Fruit fly (Drosophila melanogaster) whole organism, embryonic: ENCODE measurements around the gene CG6443.

ENCODE experiments used
- CG10654 ChIP-seq: fragments of 200-800 bp; sonication (Bioruptor generic); optimal IDR thresholded peaks from 2 replicates; lab custom pipeline; 2016; ENCODE audit warnings: missing biosample characterization, missing genetic modification characterization
- CG11398 ChIP-seq: fragments of 200-800 bp; sonication (Bioruptor generic); optimal IDR thresholded peaks from 2 replicates; lab custom pipeline; 2016; ENCODE audit warnings: missing biosample characterization, missing genetic modification characterization
- CG12391 ChIP-seq: fragments of 200-800 bp; sonication (Bioruptor generic); optimal IDR thresholded peaks from 3 replicates; lab custom pipeline; 2018; ENCODE audit warnings: missing biosample characterization, mild to moderate bottlenecking, missing genetic modification characterization, moderate library complexity
- CG13296 ChIP-seq: fragments of 200-800 bp; sonication (Bioruptor generic); optimal IDR thresholded peaks from 3 replicates; lab custom pipeline; 2018; ENCODE audit warnings: missing biosample characterization, mild to moderate bottlenecking, missing genetic modification characterization
- CG15011 ChIP-seq: fragments of 200-800 bp; sonication (Bioruptor generic); optimal IDR thresholded peaks from 3 replicates; lab custom pipeline; 2018; ENCODE audit warnings: missing biosample characterization, mild to moderate bottlenecking, missing genetic modification characterization
- CG1602 ChIP-seq: fragments of 200-800 bp; sonication (Bioruptor generic); optimal IDR thresholded peaks from 3 replicates; lab custom pipeline; 2016; ENCODE audit warnings: missing biosample characterization, missing genetic modification characterization
- CG17612 ChIP-seq: fragments of 200-800 bp; sonication (Bioruptor generic); IDR thresholded peaks from 2 replicates; pipeline ENCODE4 v1.3.6; 2022; ENCODE audit warnings: missing biosample characterization, missing genetic modification characterization
- CG31365 ChIP-seq: fragments of 200-800 bp; sonication (Bioruptor generic); optimal IDR thresholded peaks from 2 replicates; lab custom pipeline; 2018; ENCODE audit warnings: missing biosample characterization, mild to moderate bottlenecking, missing genetic modification characterization
- CG31441 ChIP-seq: fragments of 200-800 bp; sonication (Bioruptor generic); IDR thresholded peaks from 2 replicates; pipeline ENCODE4 v1.3.6; 2022; ENCODE audit warnings: missing biosample characterization, missing genetic modification characterization
- CG34224 ChIP-seq: fragments of 200-800 bp; sonication (Bioruptor generic); IDR thresholded peaks from 3 replicates; pipeline ENCODE4 v1.3.6; 2022; ENCODE audit warnings: missing biosample characterization, missing genetic modification characterization; ENCODE audit not compliant: partially characterized antibody
- CG3726 ChIP-seq: fragments of 200-800 bp; sonication (Bioruptor generic); IDR thresholded peaks from 3 replicates; pipeline ENCODE4, ENCODE4 v1.3.6; 2022; ENCODE audit warnings: missing biosample characterization, missing genetic modification characterization
- CG4854 ChIP-seq: fragments of 200-800 bp; sonication (Bioruptor generic); optimal IDR thresholded peaks from 2 replicates; lab custom pipeline; 2016; ENCODE audit warnings: missing biosample characterization, missing genetic modification characterization, inconsistent platforms
- CG7745 ChIP-seq: fragments of 200-800 bp; sonication (Bioruptor generic); optimal IDR thresholded peaks from 2 replicates; lab custom pipeline; 2018; ENCODE audit warnings: missing biosample characterization, mild to moderate bottlenecking, missing genetic modification characterization, moderate library complexity
- CG8765 ChIP-seq: fragments of 200-800 bp; sonication (Bioruptor generic); IDR thresholded peaks from 2 replicates; pipeline ENCODE4 v1.3.6; 2022; ENCODE audit warnings: missing biosample characterization, missing genetic modification characterization
- CG9727 ChIP-seq: fragments of 200-800 bp; sonication (Bioruptor generic); optimal IDR thresholded peaks from 3 replicates; lab custom pipeline; 2017; ENCODE audit warnings: missing biosample characterization, mild to moderate bottlenecking, missing genetic modification characterization
- CG9797 ChIP-seq: fragments of 200-800 bp; sonication (Bioruptor generic); optimal IDR thresholded peaks from 3 replicates; lab custom pipeline; 2018; ENCODE audit warnings: missing biosample characterization, mild to moderate bottlenecking, missing genetic modification characterization
- CG9817 ChIP-seq: fragments of 200-800 bp; sonication (Bioruptor generic); optimal IDR thresholded peaks from 2 replicates; lab custom pipeline; 2018; ENCODE audit warnings: missing biosample characterization, mild to moderate bottlenecking, missing genetic modification characterization, moderate library complexity
- CG9876 ChIP-seq: fragments of 200-800 bp; sonication (Bioruptor generic); optimal IDR thresholded peaks from 2 replicates; lab custom pipeline; 2016; ENCODE audit warnings: missing biosample characterization, missing genetic modification characterization
- CHES-1-like ChIP-seq: fragments of 200-800 bp; sonication (Bioruptor generic); optimal IDR thresholded peaks from 2 replicates; lab custom pipeline; 2016; ENCODE audit warnings: missing biosample characterization, missing genetic modification characterization
- Dip2 ChIP-seq: fragments of 200-800 bp; sonication (Bioruptor generic); IDR thresholded peaks from 2 replicates; pipeline ENCODE4 v1.3.6; 2022; ENCODE audit warnings: missing biosample characterization, missing genetic modification characterization
- E2f1 ChIP-seq: fragments of 200-800 bp; sonication (Bioruptor generic); IDR thresholded peaks from 2 replicates; pipeline ENCODE4 v1.3.6; 2022; ENCODE audit warnings: missing biosample characterization, missing genetic modification characterization
- ERR ChIP-seq: fragments of 200-800 bp; sonication (Bioruptor generic); optimal IDR thresholded peaks from 2 replicates; lab custom pipeline; 2016; ENCODE audit warnings: missing biosample characterization, missing genetic modification characterization
- Elba2 ChIP-seq: fragments of 200-800 bp; sonication (Bioruptor generic); optimal IDR thresholded peaks from 3 replicates; lab custom pipeline; 2016; ENCODE audit warnings: missing biosample characterization, missing genetic modification characterization
- Fer3 ChIP-seq: fragments of 200-800 bp; sonication (Bioruptor generic); optimal IDR thresholded peaks from 2 replicates; lab custom pipeline; 2018; ENCODE audit warnings: missing biosample characterization, mild to moderate bottlenecking, missing genetic modification characterization, moderate library complexity
- Gug ChIP-seq: fragments of 200-800 bp; sonication (Bioruptor generic); IDR thresholded peaks from 4 replicates; pipeline ENCODE4 v1.3.6; 2022; ENCODE audit warnings: missing biosample characterization, missing genetic modification characterization
- H15 ChIP-seq: fragments of 200-800 bp; sonication (Bioruptor generic); IDR thresholded peaks from 3 replicates; pipeline ENCODE4 v1.3.6; 2022; ENCODE audit warnings: missing biosample characterization, missing genetic modification characterization
- Hr78 ChIP-seq, 2 experiments: fragments of 200-800 bp in 1 of 2; fragments of >200 bp in 1 of 2; sonication (Bioruptor generic) in 1 of 2; optimal IDR thresholded peaks; 2 replicates each; lab custom pipeline; 2017 to 2019; ENCODE audit warnings: missing biosample characterization in 2 of 2, missing genetic modification characterization in 2 of 2, mild to moderate bottlenecking in 1 of 2, moderate library complexity in 1 of 2
- Lhr ChIP-seq: fragments of 200-800 bp; sonication (Bioruptor generic); optimal IDR thresholded peaks from 3 replicates; lab custom pipeline; 2017; ENCODE audit warnings: mild to moderate bottlenecking, missing biosample characterization, missing genetic modification reagents, missing genetic modification characterization
- MBD-R2 ChIP-seq: fragments of 200-800 bp; sonication (Bioruptor generic); IDR thresholded peaks from 2 replicates; pipeline ENCODE4 v1.3.6; 2022; ENCODE audit warnings: missing biosample characterization, missing genetic modification characterization
- Meics ChIP-seq: fragments of 200-800 bp; sonication (Bioruptor generic); optimal IDR thresholded peaks from 2 replicates; lab custom pipeline; 2017; ENCODE audit warnings: missing biosample characterization, mild to moderate bottlenecking, missing genetic modification characterization
- NFAT ChIP-seq: fragments of 200-800 bp; sonication (Bioruptor generic); IDR thresholded peaks from 2 replicates; pipeline ENCODE4 v1.3.6; 2022; ENCODE audit warnings: missing biosample characterization, missing genetic modification characterization
- Optix ChIP-seq: fragments of 200-800 bp; sonication (Bioruptor generic); IDR thresholded peaks from 3 replicates; pipeline ENCODE4 v1.3.6; 2022; ENCODE audit warnings: missing biosample characterization, missing genetic modification characterization
- Rfx ChIP-seq: fragments of 200-800 bp; sonication (Bioruptor generic); IDR thresholded peaks from 2 replicates; pipeline ENCODE4 v1.3.6; 2022; ENCODE audit warnings: missing biosample characterization, missing genetic modification characterization
- Sox100B ChIP-seq: fragments of 200-800 bp; sonication (Bioruptor generic); optimal IDR thresholded peaks from 3 replicates; lab custom pipeline; 2018; ENCODE audit warnings: missing biosample characterization, mild to moderate bottlenecking, missing genetic modification characterization
- Sry-β ChIP-seq: fragments of 200-800 bp; sonication (Bioruptor generic); optimal IDR thresholded peaks from 2 replicates; lab custom pipeline; 2018; ENCODE audit warnings: missing biosample characterization, mild to moderate bottlenecking, missing genetic modification characterization, moderate library complexity
- Sry-δ ChIP-seq: fragments of 200-800 bp; sonication (Bioruptor generic); optimal IDR thresholded peaks from 2 replicates; lab custom pipeline; 2016; ENCODE audit warnings: missing biosample characterization, missing genetic modification characterization
- Stat92E ChIP-seq, 3 experiments: fragments of >200 bp in 2 of 3; fragments of 200-800 bp in 1 of 3; sonication (Bioruptor generic) in 1 of 3; optimal IDR thresholded peaks; 2 replicates each; lab custom pipeline; 2017 to 2019; ENCODE audit warnings: missing biosample characterization in 3 of 3, missing genetic modification characterization in 3 of 3, mild to moderate bottlenecking in 1 of 3, moderate library complexity in 1 of 3
- Taf1 ChIP-seq: fragments of 200-800 bp; sonication (Bioruptor generic); IDR thresholded peaks from 2 replicates; pipeline ENCODE4 v1.3.6; 2022; ENCODE audit warnings: missing biosample characterization, missing genetic modification characterization
- bab2 ChIP-seq: fragments of 200-800 bp; sonication (Bioruptor generic); optimal IDR thresholded peaks from 2 replicates; lab custom pipeline; 2016; ENCODE audit warnings: missing biosample characterization, missing genetic modification characterization
- chinmo ChIP-seq: fragments of 200-800 bp; sonication (Bioruptor generic); IDR thresholded peaks from 4 replicates; pipeline ENCODE4 v1.3.6; 2022; ENCODE audit warnings: missing biosample characterization, missing genetic modification characterization; ENCODE audit not compliant: partially characterized antibody
- fd3F ChIP-seq: fragments of 200-800 bp; sonication (Bioruptor generic); optimal IDR thresholded peaks from 2 replicates; lab custom pipeline; 2018; ENCODE audit warnings: missing biosample characterization, mild to moderate bottlenecking, missing genetic modification characterization, moderate library complexity
- fu2 ChIP-seq: fragments of 200-800 bp; sonication (Bioruptor generic); optimal IDR thresholded peaks from 2 replicates; lab custom pipeline; 2016; ENCODE audit warnings: missing biosample characterization, missing genetic modification characterization
- grau ChIP-seq: fragments of 200-800 bp; optimal IDR thresholded peaks from 3 replicates; lab custom pipeline; 2019; ENCODE audit warnings: missing biosample characterization, mild to moderate bottlenecking, missing genetic modification characterization, moderate library complexity
- grn ChIP-seq: fragments of 200-800 bp; sonication (Bioruptor generic); optimal IDR thresholded peaks from 3 replicates; lab custom pipeline; 2017; ENCODE audit warnings: missing biosample characterization, missing genetic modification characterization
- inv ChIP-seq: fragments of 200-800 bp; sonication (Bioruptor generic); IDR thresholded peaks from 2 replicates; pipeline ENCODE4 v1.3.6; 2022; ENCODE audit warnings: missing biosample characterization, missing genetic modification characterization; ENCODE audit not compliant: partially characterized antibody
- lilli ChIP-seq: fragments of 200-800 bp; sonication (Bioruptor generic); optimal IDR thresholded peaks from 3 replicates; lab custom pipeline; 2016; ENCODE audit warnings: missing biosample characterization, missing genetic modification characterization
- shn ChIP-seq: fragments of 200-800 bp; sonication (Bioruptor generic); optimal IDR thresholded peaks from 3 replicates; lab custom pipeline; 2016; ENCODE audit warnings: missing biosample characterization, missing genetic modification characterization
- stwl ChIP-seq: fragments of 200-800 bp; sonication (Bioruptor generic); optimal IDR thresholded peaks from 3 replicates; lab custom pipeline; 2018; ENCODE audit warnings: missing biosample characterization, mild to moderate bottlenecking, missing genetic modification characterization, moderate library complexity
- toy ChIP-seq: fragments of 200-800 bp; sonication (Bioruptor generic); IDR thresholded peaks from 2 replicates; pipeline ENCODE4 v1.3.6; 2022; ENCODE audit warnings: missing biosample characterization, missing genetic modification characterization

Gene CG6443

DNA sequence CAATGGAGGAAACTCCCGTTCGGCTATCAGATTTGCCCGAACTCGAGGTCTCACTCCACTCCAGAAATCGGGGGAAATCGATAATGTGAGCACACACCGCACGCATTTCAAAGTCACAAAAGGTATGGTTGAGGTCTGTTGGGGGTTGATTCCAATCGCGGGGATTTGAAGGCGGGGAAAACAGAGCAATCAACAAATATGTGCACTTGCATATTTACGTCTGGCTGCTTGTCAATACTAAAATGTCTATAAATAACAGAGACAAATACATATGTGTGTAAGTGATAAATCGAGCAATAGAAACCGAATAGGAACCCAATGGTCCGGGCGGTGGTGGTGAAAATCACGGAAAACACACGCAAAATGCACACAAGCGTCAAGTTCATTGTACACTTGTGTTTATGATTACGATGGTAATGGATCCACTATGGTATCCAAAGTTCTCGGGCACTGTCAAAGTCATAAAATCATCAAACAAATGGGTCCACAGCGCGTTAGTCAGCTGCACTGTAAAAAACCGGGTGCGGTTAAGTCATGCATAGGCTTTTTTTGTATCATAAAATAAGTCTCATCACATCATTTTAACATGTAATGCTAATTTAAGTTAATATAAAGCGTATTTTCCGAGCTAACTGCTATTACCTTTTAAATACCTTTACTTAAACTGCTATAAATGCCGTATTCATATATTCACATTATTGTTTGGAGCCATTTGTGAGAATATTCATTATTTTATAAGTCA is 23.3 kb downstream of the CG6443 start (continued):
- TF ChIP-seq E2f1 (peak; percentile 65; the same call in 1 of the 2 replicates), CG15011 (GFP tag; lab: Kevin White, UChicago) (peak; percentile 88), CG12391 (tag; lab: Kevin White, UChicago) (peak; percentile 70), Elba2 (GFP tag; lab: Kevin White, UChicago) (no peak), MBD-R2 (GFP tag; lab: Robert Waterston, UW) (peak; percentile 23; the same call in 1 of the 2 replicates), Gug (GFP tag; lab: Robert Waterston, UW) (no peak; the same call in 2 of the 4 replicates), grau (tag; lab: Kevin White, UChicago) (peak; percentile 64), CG31365 (tag; lab: Kevin White, UChicago) (peak; percentile 75), CG13296 (GFP tag; lab: Kevin White, UChicago) (peak; percentile 77), CG17612 (GFP tag; lab: Robert Waterston, UW) (peak; percentile 81), CG9876 (peak; percentile 87), CG4854 (GFP tag; lab: Kevin White, UChicago) (peak; percentile 91), Optix (GFP tag; lab: Robert Waterston, UW) (peak; percentile 78), CG11398 (GFP tag; lab: Kevin White, UChicago) (peak; percentile 96), shn (GFP tag; lab: Kevin White, UChicago) (peak; percentile 89), CG8765 (GFP tag; lab: Robert Waterston, UW) (no peak), stwl (tag; lab: Kevin White, UChicago) (peak; percentile 68), Lhr (GFP tag; lab: Kevin White, UChicago) (peak; percentile 95), bab2 (peak; percentile 98), Sox100B (GFP tag; lab: Kevin White, UChicago) (peak; percentile 83), CG34224 (GFP tag; lab: Robert Waterston, UW) (no peak), ERR (GFP tag; lab: Kevin White, UChicago) (peak; percentile 76), fd3F (peak; percentile 86), fu2 (GFP tag; lab: Kevin White, UChicago) (peak; percentile 60), inv (no peak), Taf1 (no peak), CHES-1-like (peak; percentile 90), chinmo (GFP tag; lab: Robert Waterston, UW) (0 out of 4 replicates have a peak, but pooled peaks have one; percentile 56), Stat92E (GFP tag; optimal IDR thresholded peaks at IDR 0.05; lab: Kevin White, UChicago) (peak in 1 of 3 experiments; percentile 31), CG9797 (peak; percentile 51), Rfx (GFP tag; lab: Robert Waterston, UW) (peak; percentile 54; the same call in 1 of the 2 replicates), grn (peak; percentile 98), CG1602 (GFP tag; lab: Kevin White, UChicago) (peak; percentile 88), Fer3 (peak; percentile 80), CG31441 (GFP tag; lab: Robert Waterston, UW) (peak; percentile 84), toy (no peak), Meics (GFP tag; lab: Kevin White, UChicago) (peak; percentile 63), CG9727 (GFP tag; lab: Kevin White, UChicago) (peak; percentile 96), Sry-δ (GFP tag; lab: Kevin White, UChicago) (peak; percentile 56), CG10654 (GFP tag; lab: Kevin White, UChicago) (peak; percentile 92), NFAT (GFP tag; lab: Robert Waterston, UW) (no peak), Dip2 (no peak), CG9817 (tag; lab: Kevin White, UChicago) (peak; percentile 61), CG7745 (tag; lab: Kevin White, UChicago) (peak; percentile 93), Hr78 (GFP tag; optimal IDR thresholded peaks at IDR 0.05; lab: Kevin White, UChicago) (peak in 1 of 2 experiments; percentile 25), CG3726 (GFP tag; lab: Robert Waterston, UW) (peak; percentile 72; the same call in 1 of the 3 replicates), Sry-β (GFP tag; lab: Kevin White, UChicago) (peak; percentile 72), lilli (GFP tag; lab: Kevin White, UChicago) (no peak), H15 (peak; percentile 81)
